Worm (Caenorhabditis elegans) whole organism, L4 larva: ENCODE results near the gene zip-10.

Experiments
- gei-8 ChIP-seq: fragments of 200-800 bp; sonication (Bioruptor generic); optimal IDR thresholded peaks from 2 replicates; lab custom pipeline; 2018; ENCODE audit warnings: mild to moderate bottlenecking, missing genetic modification characterization, missing compliant biosample characterization
- lsy-2 ChIP-seq, 2 experiments: fragments of 150-350 bp in 1 of 2; sonication (generic microtip) in 1 of 2; optimal IDR thresholded peaks; 2 replicates each; lab custom pipeline; 2014 to 2017; ENCODE audit warnings: missing biosample characterization in 2 of 2, missing genetic modification characterization in 2 of 2
- nhr-102 ChIP-seq: sonication (generic microtip); optimal IDR thresholded peaks from 2 replicates; lab custom pipeline; 2016; ENCODE audit warnings: mild to moderate bottlenecking, missing genetic modification characterization, moderate library complexity, missing compliant biosample characterization
- spr-3 ChIP-seq: fragments of 200-800 bp; sonication (Bioruptor generic); optimal IDR thresholded peaks from 2 replicates; lab custom pipeline; 2018; ENCODE audit warnings: mild to moderate bottlenecking, missing genetic modification characterization, missing compliant biosample characterization
- zag-1 ChIP-seq: fragments of 150-350 bp; optimal IDR thresholded peaks from 2 replicates; lab custom pipeline; 2014; ENCODE audit warnings: missing biosample characterization, missing genetic modification characterization

- peak in 1 of 2 experiments; percentile 37 for TF ChIP-seq lsy-2 (tag; optimal IDR thresholded peaks at IDR 0.05; lab: Kevin White, UChicago)
- no peak for TF ChIP-seq gei-8
- no peak for TF ChIP-seq nhr-102
- no peak for TF ChIP-seq zag-1 (tag; lab: Kevin White, UChicago)
- no peak for TF ChIP-seq spr-3 (GFP tag; lab: Kevin White, UChicago)
Measured at ce11 chrV:11614805-11615497, 35.6 kb downstream of the zip-10 start.
